Fruit fly (Drosophila melanogaster) whole organism, embryonic: Measurements from ENCODE around the gene Top3alpha.

Source experiments
- Antp ChIP-seq: fragments of 200-800 bp; sonication (Bioruptor generic); optimal IDR thresholded peaks from 3 replicates; lab custom pipeline; 2016; ENCODE audit warnings: missing biosample characterization, missing genetic modification characterization
- Bdp1 ChIP-seq: fragments of 200-800 bp; sonication (Bioruptor generic); optimal IDR thresholded peaks from 3 replicates; lab custom pipeline; 2016; ENCODE audit warnings: missing biosample characterization, missing genetic modification characterization
- CG10431 ChIP-seq: fragments of 200-800 bp; sonication (Bioruptor generic); optimal IDR thresholded peaks from 3 replicates; lab custom pipeline; 2018; ENCODE audit warnings: missing biosample characterization, mild to moderate bottlenecking, missing genetic modification characterization
- CG10462 ChIP-seq: fragments of 200-800 bp; sonication (Bioruptor generic); optimal IDR thresholded peaks from 2 replicates; lab custom pipeline; 2016; ENCODE audit warnings: missing biosample characterization, missing genetic modification characterization
- CG12071 ChIP-seq: fragments of 200-800 bp; sonication (Bioruptor generic); optimal IDR thresholded peaks from 3 replicates; lab custom pipeline; 2018; ENCODE audit warnings: missing biosample characterization, mild to moderate bottlenecking, missing genetic modification characterization
- CG12155 ChIP-seq: fragments of 200-800 bp; sonication (Bioruptor generic); optimal IDR thresholded peaks from 3 replicates; lab custom pipeline; 2016; ENCODE audit warnings: missing biosample characterization, missing genetic modification characterization
- CG12299 ChIP-seq: fragments of 200-800 bp; sonication (Bioruptor generic); optimal IDR thresholded peaks from 2 replicates; lab custom pipeline; 2018; ENCODE audit warnings: missing biosample characterization, mild to moderate bottlenecking, missing genetic modification characterization
- CG13775 ChIP-seq: fragments of 200-800 bp; sonication (Bioruptor generic); optimal IDR thresholded peaks from 3 replicates; lab custom pipeline; 2017; ENCODE audit warnings: missing biosample characterization, mild to moderate bottlenecking, missing genetic modification characterization
- CG14667 ChIP-seq: fragments of 200-800 bp; sonication (Bioruptor generic); IDR thresholded peaks from 2 replicates; pipeline ENCODE4 v1.3.6; 2022; ENCODE audit warnings: missing biosample characterization, missing genetic modification characterization
- CG16863 ChIP-seq: fragments of 200-800 bp; sonication (Bioruptor generic); optimal IDR thresholded peaks from 3 replicates; lab custom pipeline; 2016; ENCODE audit warnings: missing biosample characterization, missing genetic modification characterization
- CG2120 ChIP-seq: fragments of 200-800 bp; sonication (Bioruptor generic); optimal IDR thresholded peaks from 3 replicates; lab custom pipeline; 2016; ENCODE audit warnings: missing biosample characterization, missing genetic modification characterization
- CG3407 ChIP-seq: fragments of 200-800 bp; sonication (Bioruptor generic); optimal IDR thresholded peaks from 2 replicates; lab custom pipeline; 2018; ENCODE audit warnings: missing biosample characterization, mild to moderate bottlenecking, missing genetic modification characterization
- CG3726 ChIP-seq: fragments of 200-800 bp; sonication (Bioruptor generic); IDR thresholded peaks from 3 replicates; pipeline ENCODE4, ENCODE4 v1.3.6; 2022; ENCODE audit warnings: missing biosample characterization, missing genetic modification characterization
- CG4820 ChIP-seq: fragments of 200-800 bp; sonication (Bioruptor generic); optimal IDR thresholded peaks from 3 replicates; lab custom pipeline; 2016; ENCODE audit warnings: missing biosample characterization, missing genetic modification characterization
- CG5245 ChIP-seq: fragments of 200-800 bp; sonication (Bioruptor generic); optimal IDR thresholded peaks from 3 replicates; lab custom pipeline; 2016; ENCODE audit warnings: missing biosample characterization, missing genetic modification characterization
- CG7839 ChIP-seq: fragments of 200-800 bp; sonication (Bioruptor generic); optimal IDR thresholded peaks from 3 replicates; lab custom pipeline; 2018; ENCODE audit warnings: missing biosample characterization, mild to moderate bottlenecking, missing genetic modification characterization, moderate library complexity
- CG9727 ChIP-seq: fragments of 200-800 bp; sonication (Bioruptor generic); optimal IDR thresholded peaks from 3 replicates; lab custom pipeline; 2017; ENCODE audit warnings: missing biosample characterization, mild to moderate bottlenecking, missing genetic modification characterization
- Doc2 ChIP-seq: fragments of 200-800 bp; sonication (Bioruptor generic); IDR thresholded peaks from 2 replicates; pipeline ENCODE4 v1.3.6; 2022; ENCODE audit warnings: missing biosample characterization, missing genetic modification characterization
- Dref ChIP-seq: fragments of 200-800 bp; sonication (Bioruptor generic); IDR thresholded peaks from 2 replicates; pipeline ENCODE4 v1.3.6; 2022; ENCODE audit warnings: missing biosample characterization, missing genetic modification characterization
- ERR ChIP-seq: fragments of 200-800 bp; sonication (Bioruptor generic); optimal IDR thresholded peaks from 2 replicates; lab custom pipeline; 2016; ENCODE audit warnings: missing biosample characterization, missing genetic modification characterization
- Fer2 ChIP-seq: fragments of 200-800 bp; sonication (Bioruptor generic); optimal IDR thresholded peaks from 2 replicates; lab custom pipeline; 2018; ENCODE audit warnings: missing biosample characterization, mild to moderate bottlenecking, missing genetic modification characterization, moderate library complexity
- HLH3B ChIP-seq: fragments of 200-800 bp; sonication (Bioruptor generic); IDR thresholded peaks from 2 replicates; pipeline ENCODE4 v1.3.6; 2022; ENCODE audit warnings: missing biosample characterization, missing genetic modification characterization
- Hand ChIP-seq: fragments of 200-800 bp; sonication (Bioruptor generic); optimal IDR thresholded peaks from 2 replicates; lab custom pipeline; 2017; ENCODE audit warnings: mild to moderate bottlenecking, missing biosample characterization, missing genetic modification reagents, missing genetic modification characterization
- Med ChIP-seq: fragments of 200-800 bp; sonication (Bioruptor generic); peaks from one replicate; lab custom pipeline; 2016; ENCODE audit warnings: missing biosample characterization, missing genetic modification characterization, mild to moderate bottlenecking, inconsistent platforms, moderate library complexity
- NC2α ChIP-seq: fragments of 200-800 bp; sonication (Bioruptor generic); optimal IDR thresholded peaks from 2 replicates; lab custom pipeline; 2016; ENCODE audit warnings: missing biosample characterization, missing genetic modification characterization
- NFAT ChIP-seq: fragments of 200-800 bp; sonication (Bioruptor generic); IDR thresholded peaks from 2 replicates; pipeline ENCODE4 v1.3.6; 2022; ENCODE audit warnings: missing biosample characterization, missing genetic modification characterization
- Rfx ChIP-seq: fragments of 200-800 bp; sonication (Bioruptor generic); IDR thresholded peaks from 2 replicates; pipeline ENCODE4 v1.3.6; 2022; ENCODE audit warnings: missing biosample characterization, missing genetic modification characterization
- Xrp1 ChIP-seq: fragments of 200-800 bp; sonication (Bioruptor generic); IDR thresholded peaks from 2 replicates; pipeline ENCODE4 v1.3.6; 2022; ENCODE audit warnings: missing biosample characterization, missing genetic modification characterization
- ash1 ChIP-seq: fragments of 200-800 bp; sonication (Bioruptor generic); optimal IDR thresholded peaks from 2 replicates; lab custom pipeline; 2018; ENCODE audit warnings: missing biosample characterization, mild to moderate bottlenecking, missing genetic modification characterization
- cad ChIP-seq: fragments of >200 bp; optimal IDR thresholded peaks from 2 replicates; lab custom pipeline; 2017; ENCODE audit warnings: missing biosample characterization, missing genetic modification characterization
- cato ChIP-seq: fragments of 200-800 bp; sonication (Bioruptor generic); optimal IDR thresholded peaks from 2 replicates; lab custom pipeline; 2016; ENCODE audit warnings: missing biosample characterization, missing genetic modification characterization, borderline replicate concordance
- chif ChIP-seq, 2 experiments: fragments of 200-800 bp; sonication (Bioruptor generic); optimal IDR thresholded peaks; 3 replicates each; lab custom pipeline; 2016; ENCODE audit warnings: missing biosample characterization in 2 of 2, missing genetic modification characterization in 2 of 2
- ci ChIP-seq: fragments of 200-800 bp; sonication (Bioruptor generic); IDR thresholded peaks from 3 replicates; pipeline ENCODE4 v1.3.6; 2022; ENCODE audit warnings: missing biosample characterization, missing genetic modification characterization
- fd102C ChIP-seq: fragments of 200-800 bp; sonication (Bioruptor generic); optimal IDR thresholded peaks from 2 replicates; lab custom pipeline; 2018; ENCODE audit warnings: missing biosample characterization, mild to moderate bottlenecking, missing genetic modification characterization, moderate library complexity
- fu2 ChIP-seq: fragments of 200-800 bp; sonication (Bioruptor generic); optimal IDR thresholded peaks from 2 replicates; lab custom pipeline; 2016; ENCODE audit warnings: missing biosample characterization, missing genetic modification characterization
- jigr1 ChIP-seq: fragments of 200-800 bp; sonication (Bioruptor generic); IDR thresholded peaks from 3 replicates; pipeline ENCODE4 v1.3.6; 2022; ENCODE audit warnings: missing biosample characterization, missing genetic modification characterization
- jing ChIP-seq: fragments of 200-800 bp; sonication (Bioruptor generic); optimal IDR thresholded peaks from 2 replicates; lab custom pipeline; 2018; ENCODE audit warnings: missing biosample characterization, mild to moderate bottlenecking, missing genetic modification characterization
- kah ChIP-seq: fragments of 200-800 bp; sonication (Bioruptor generic); optimal IDR thresholded peaks from 2 replicates; lab custom pipeline; 2018; ENCODE audit warnings: missing biosample characterization, mild to moderate bottlenecking, missing genetic modification characterization
- knrl ChIP-seq: fragments of 200-800 bp; sonication (Bioruptor generic); IDR thresholded peaks from 3 replicates; pipeline ENCODE4 v1.3.6; 2022; ENCODE audit warnings: missing biosample characterization, missing genetic modification characterization; ENCODE audit not compliant: partially characterized antibody
- mirr ChIP-seq: fragments of 200-800 bp; sonication (Bioruptor generic); optimal IDR thresholded peaks from 3 replicates; lab custom pipeline; 2018; ENCODE audit warnings: missing biosample characterization, mild to moderate bottlenecking, missing genetic modification characterization
- nau ChIP-seq: fragments of 200-800 bp; sonication (Bioruptor generic); optimal IDR thresholded peaks from 3 replicates; lab custom pipeline; 2017; ENCODE audit warnings: missing biosample characterization, mild to moderate bottlenecking, missing genetic modification characterization, missing genetic modification reagents
- nerfin-2 ChIP-seq: fragments of 200-800 bp; sonication (Bioruptor generic); IDR thresholded peaks from 2 replicates; pipeline ENCODE4 v1.3.6; 2022; ENCODE audit warnings: missing biosample characterization, missing genetic modification characterization; ENCODE audit not compliant: partially characterized antibody
- psq ChIP-seq: fragments of 200-800 bp; sonication (Bioruptor generic); optimal IDR thresholded peaks from 2 replicates; lab custom pipeline; 2017; ENCODE audit warnings: missing biosample characterization, missing genetic modification characterization
- ranshi ChIP-seq: fragments of 200-800 bp; sonication (Bioruptor generic); IDR thresholded peaks from 2 replicates; pipeline ENCODE4 v1.3.6; 2022; ENCODE audit warnings: missing biosample characterization, missing genetic modification characterization
- sc ChIP-seq, 3 experiments: fragments of >200 bp in 2 of 3; fragments of 200-800 bp in 1 of 3; sonication (Bioruptor generic) in 1 of 3; optimal IDR thresholded peaks; 2 replicates in 2 of 3; 3 replicates in 1 of 3; lab custom pipeline; 2017; ENCODE audit warnings: mild to moderate bottlenecking in 1 of 3, missing biosample characterization in 1 of 3, missing genetic modification characterization in 1 of 3, missing genetic modification reagents in 1 of 3
- sim ChIP-seq: fragments of 200-800 bp; sonication (Bioruptor generic); IDR thresholded peaks from 2 replicates; pipeline ENCODE4 v1.3.6; 2022; ENCODE audit warnings: missing biosample characterization, missing genetic modification characterization
- so ChIP-seq: fragments of 200-800 bp; sonication (Bioruptor generic); IDR thresholded peaks from 3 replicates; pipeline ENCODE4 v1.3.6; 2022; ENCODE audit warnings: missing biosample characterization, missing genetic modification characterization
- stwl ChIP-seq: fragments of 200-800 bp; sonication (Bioruptor generic); optimal IDR thresholded peaks from 3 replicates; lab custom pipeline; 2018; ENCODE audit warnings: missing biosample characterization, mild to moderate bottlenecking, missing genetic modification characterization, moderate library complexity
- toy ChIP-seq: fragments of 200-800 bp; sonication (Bioruptor generic); IDR thresholded peaks from 2 replicates; pipeline ENCODE4 v1.3.6; 2022; ENCODE audit warnings: missing biosample characterization, missing genetic modification characterization
- zfh1 ChIP-seq: fragments of 200-800 bp; sonication (Bioruptor generic); IDR thresholded peaks from 3 replicates; pipeline ENCODE4 v1.3.6; 2022; ENCODE audit warnings: missing biosample characterization, missing genetic modification characterization

Top3alpha gene

dm6 chr2L:19517154-19517814, 19.3 kb downstream of the Top3alpha start, which contains the start of gene Hasp (continued):
- TF ChIP-seq toy (GFP tag; lab: Robert Waterston, UW) (no peak), fu2 (GFP tag; lab: Kevin White, UChicago) (no peak), CG12071 (GFP tag; lab: Kevin White, UChicago) (no peak), zfh1 (GFP tag; lab: Robert Waterston, UW) (peak; percentile 79), Doc2 (GFP tag; lab: Robert Waterston, UW) (no peak), CG12155 (GFP tag; lab: Kevin White, UChicago) (peak; percentile 14), ash1 (GFP tag; lab: Kevin White, UChicago) (no peak), so (GFP tag; lab: Robert Waterston, UW) (0 out of 3 replicates have a peak, but pooled peaks have one; percentile 13), CG10431 (GFP tag; lab: Kevin White, UChicago) (no peak), ci (GFP tag; lab: Robert Waterston, UW) (peak; percentile 71; the same call in 2 of the 3 replicates), HLH3B (GFP tag; lab: Robert Waterston, UW) (peak; percentile 45; the same call in 1 of the 2 replicates), CG13775 (peak; percentile 26), Dref (GFP tag; lab: Robert Waterston, UW) (peak; percentile 62), mirr (GFP tag; lab: Kevin White, UChicago) (peak; percentile 8), sc (optimal IDR thresholded peaks at IDR 0.05; lab: Kevin White, UChicago) (no peak), sc (GFP tag; optimal IDR thresholded peaks at IDR 0.05; lab: Kevin White, UChicago) (no peak), chif (GFP tag; optimal IDR thresholded peaks at IDR 0.05; lab: Kevin White, UChicago) (no peak), NFAT (peak; percentile 39; the same call in 1 of the 2 replicates), cad (GFP tag; lab: Kevin White, UChicago) (no peak), Med (GFP tag; lab: Kevin White, UChicago) (peak; percentile 81), CG9727 (GFP tag; lab: Kevin White, UChicago) (peak; percentile 61), ERR (GFP tag; lab: Kevin White, UChicago) (no peak), CG5245 (GFP tag; lab: Kevin White, UChicago) (peak; percentile 24), cato (GFP tag; lab: Kevin White, UChicago) (no peak), Antp (GFP tag; lab: Kevin White, UChicago) (no peak), nerfin-2 (GFP tag; lab: Robert Waterston, UW) (peak; percentile 90), knrl (GFP tag; lab: Robert Waterston, UW) (peak; percentile 46; the same call in 2 of the 3 replicates), nau (GFP tag; lab: Kevin White, UChicago) (no peak), sim (GFP tag; lab: Robert Waterston, UW) (no peak; the same call in 1 of the 2 replicates), CG2120 (peak; percentile 39), CG3407 (GFP tag; lab: Kevin White, UChicago) (no peak), CG7839 (peak; percentile 83), Rfx (GFP tag; lab: Robert Waterston, UW) (peak; percentile 67), CG16863 (GFP tag; lab: Kevin White, UChicago) (no peak), NC2α (no peak), CG4820 (peak; percentile 58), fd102C (GFP tag; lab: Kevin White, UChicago) (no peak), Hand (no peak), Xrp1 (GFP tag; lab: Robert Waterston, UW) (peak; percentile 67), CG3726 (no peak), jing (no peak), Fer2 (no peak), CG12299 (tag; lab: Kevin White, UChicago) (no peak), ranshi (GFP tag; lab: Robert Waterston, UW) (peak; percentile 33; the same call in 1 of the 2 replicates), jigr1 (no peak), psq (no peak), Bdp1 (GFP tag; lab: Kevin White, UChicago) (no peak), stwl (tag; lab: Kevin White, UChicago) (peak; percentile 73), CG10462 (GFP tag; lab: Kevin White, UChicago) (no peak), CG14667 (no peak), kah (GFP tag; lab: Kevin White, UChicago) (peak; percentile 28)
